Worm (Caenorhabditis elegans) whole organism, L4 larva: Measurements from ENCODE around the gene rnh-1.2.

Experiments used
- Y48G9A.11 ChIP-seq: fragments of 200-800 bp; sonication (Bioruptor generic); IDR thresholded peaks from 2 replicates; pipeline ENCODE4 v1.3.6; 2022; ENCODE audit warnings: missing genetic modification reagents, missing genetic modification characterization, missing compliant biosample characterization
- ceh-82 ChIP-seq: sonication (generic microtip); optimal IDR thresholded peaks from 2 replicates; lab custom pipeline; 2017; ENCODE audit warnings: missing biosample characterization, missing genetic modification characterization
- unc-39 ChIP-seq: sonication (generic microtip); optimal IDR thresholded peaks from 2 replicates; lab custom pipeline; 2017; ENCODE audit warnings: missing biosample characterization, missing genetic modification characterization

- TF ChIP-seq unc-39 (tag; lab: Kevin White, UChicago) (no peak), Y48G9A.11 (no peak), ceh-82 (tag; lab: Kevin White, UChicago) (no peak)
These were observed 46.7 kb upstream of the rnh-1.2 start for ce11 chrII:9888549-9888948.
